Worm (Caenorhabditis elegans) whole organism, L4 larva: ENCODE results near the gene F48F7.6.

Experiments
- D1046.2 ChIP-seq: fragments of 200-800 bp; sonication (Bioruptor generic); IDR thresholded peaks from 2 replicates; pipeline ENCODE4 v1.3.6; 2022; ENCODE audit warnings: missing genetic modification characterization, missing compliant biosample characterization
- F10B5.3 ChIP-seq: sonication (generic microtip); optimal IDR thresholded peaks from 2 replicates; lab custom pipeline; 2016; ENCODE audit warnings: mild to moderate bottlenecking, missing genetic modification characterization, missing compliant biosample characterization
- F49E8.2 ChIP-seq: sonication (generic microtip); optimal IDR thresholded peaks from 2 replicates; lab custom pipeline; 2016; ENCODE audit warnings: missing compliant biosample characterization, mild to moderate bottlenecking, missing genetic modification characterization, borderline replicate concordance
- R02D3.7 ChIP-seq: fragments of 150-350 bp; sonication (generic microtip); optimal IDR thresholded peaks from 3 replicates; lab custom pipeline; 2014; ENCODE audit warnings: missing biosample characterization, missing genetic modification characterization
- T20F7.1 ChIP-seq: fragments of 200-800 bp; sonication (Bioruptor generic); optimal IDR thresholded peaks from 2 replicates; lab custom pipeline; 2018; ENCODE audit warnings: mild to moderate bottlenecking, missing genetic modification characterization, missing compliant biosample characterization
- T26A8.4 ChIP-seq: fragments of 200-800 bp; sonication (Bioruptor generic); IDR thresholded peaks from 2 replicates; pipeline ENCODE4 v1.3.6; 2022; ENCODE audit warnings: missing genetic modification characterization, missing compliant biosample characterization
- Y105C5A.15 ChIP-seq: fragments of 200-800 bp; sonication (Bioruptor generic); IDR thresholded peaks from 2 replicates; pipeline ENCODE4 v1.3.6; 2022; ENCODE audit warnings: missing genetic modification characterization, missing compliant biosample characterization
- Y5F2A.4 ChIP-seq: fragments of 200-800 bp; sonication (Bioruptor generic); optimal IDR thresholded peaks from 2 replicates; lab custom pipeline; 2018; ENCODE audit warnings: mild to moderate bottlenecking, missing genetic modification characterization, missing compliant biosample characterization
- Y75B8A.6 ChIP-seq: fragments of 200-800 bp; sonication (Bioruptor generic); IDR thresholded peaks from 2 replicates; pipeline ENCODE4 v1.3.6; 2022; ENCODE audit warnings: missing genetic modification reagents, missing genetic modification characterization, missing compliant biosample characterization
- ZK546.5 ChIP-seq, 2 experiments: sonication (generic microtip); optimal IDR thresholded peaks; 2 replicates each; lab custom pipeline; 2017; ENCODE audit warnings: missing biosample characterization in 2 of 2, missing genetic modification characterization in 2 of 2
- attf-4 ChIP-seq: sonication (generic microtip); optimal IDR thresholded peaks from 3 replicates; lab custom pipeline; 2017; ENCODE audit warnings: missing biosample characterization, missing genetic modification characterization
- ceh-20 ChIP-seq: fragments of 200-800 bp; sonication (Bioruptor generic); IDR thresholded peaks from 2 replicates; pipeline ENCODE4 v1.3.6; 2022; ENCODE audit warnings: missing genetic modification reagents, missing genetic modification characterization, missing compliant biosample characterization
- ceh-32 ChIP-seq: sonication (generic microtip); optimal IDR thresholded peaks from 2 replicates; lab custom pipeline; 2016; ENCODE audit warnings: mild to moderate bottlenecking, missing genetic modification characterization, missing compliant biosample characterization; ENCODE audit not compliant: poor library complexity
- ceh-82 ChIP-seq: sonication (generic microtip); optimal IDR thresholded peaks from 2 replicates; lab custom pipeline; 2017; ENCODE audit warnings: missing biosample characterization, missing genetic modification characterization
- ces-1 ChIP-seq: fragments of 150-350 bp; sonication (generic microtip); optimal IDR thresholded peaks from 4 replicates; lab custom pipeline; 2014; ENCODE audit warnings: missing biosample characterization, missing genetic modification reagents, missing genetic modification characterization
- ctbp-1 ChIP-seq: fragments of 200-800 bp; sonication (Bioruptor generic); IDR thresholded peaks from 2 replicates; pipeline ENCODE4 v1.3.6; 2022; ENCODE audit warnings: missing genetic modification reagents, missing genetic modification characterization, missing compliant biosample characterization
- dmd-9 ChIP-seq: fragments of 200-800 bp; sonication (Bioruptor generic); IDR thresholded peaks from 2 replicates; pipeline ENCODE4 v1.3.6; 2022; ENCODE audit warnings: missing genetic modification reagents, missing genetic modification characterization, missing compliant biosample characterization
- duxl-1 ChIP-seq: sonication (generic microtip); optimal IDR thresholded peaks from 2 replicates; lab custom pipeline; 2016; ENCODE audit warnings: mild to moderate bottlenecking, missing genetic modification characterization, moderate library complexity, missing compliant biosample characterization; ENCODE audit not compliant: poor library complexity
- dve-1 ChIP-seq: sonication (generic microtip); optimal IDR thresholded peaks from 2 replicates; lab custom pipeline; 2017; ENCODE audit warnings: antibody characterized with exemption, mild to moderate bottlenecking, missing genetic modification characterization, missing compliant biosample characterization; ENCODE audit not compliant: insufficient read depth
- egl-27 ChIP-seq: sonication (generic microtip); optimal IDR thresholded peaks from 3 replicates; lab custom pipeline; 2017; ENCODE audit warnings: missing biosample characterization, missing genetic modification reagents, missing genetic modification characterization
- egl-43 ChIP-seq: fragments of 200-800 bp; sonication (Bioruptor generic); IDR thresholded peaks from 2 replicates; pipeline ENCODE4 v1.3.6; 2022; ENCODE audit warnings: missing genetic modification reagents, missing genetic modification characterization, missing compliant biosample characterization
- fkh-10 ChIP-seq: fragments of 150-350 bp; optimal IDR thresholded peaks from 2 replicates; lab custom pipeline; 2014; ENCODE audit warnings: missing biosample characterization, missing genetic modification reagents, missing genetic modification characterization
- fos-1 ChIP-seq: fragments of 150-350 bp; optimal IDR thresholded peaks from 2 replicates; lab custom pipeline; 2014; ENCODE audit warnings: missing biosample characterization, missing genetic modification characterization
- gei-8 ChIP-seq: fragments of 200-800 bp; sonication (Bioruptor generic); optimal IDR thresholded peaks from 2 replicates; lab custom pipeline; 2018; ENCODE audit warnings: mild to moderate bottlenecking, missing genetic modification characterization, missing compliant biosample characterization
- lim-7 ChIP-seq: fragments of 200-800 bp; sonication (Bioruptor generic); IDR thresholded peaks from 2 replicates; pipeline ENCODE4 v1.3.6; 2022; ENCODE audit warnings: missing genetic modification characterization, missing compliant biosample characterization
- lin-29 ChIP-seq: fragments of 200-800 bp; sonication (Bioruptor generic); IDR thresholded peaks from 2 replicates; pipeline ENCODE4 v1.3.6; 2022; ENCODE audit warnings: missing genetic modification reagents, missing genetic modification characterization, missing compliant biosample characterization
- lin-38 ChIP-seq: fragments of 200-800 bp; sonication (Bioruptor generic); IDR thresholded peaks from 2 replicates; pipeline ENCODE4 v1.3.6; 2022; ENCODE audit warnings: missing genetic modification reagents, missing genetic modification characterization, missing compliant biosample characterization
- madf-9 ChIP-seq: fragments of 200-800 bp; sonication (Bioruptor generic); conservative IDR thresholded peaks from 2 replicates; pipeline ENCODE4 v1.3.6; 2022; ENCODE audit warnings: missing genetic modification reagents, missing genetic modification characterization, missing compliant biosample characterization
- mdl-1 ChIP-seq, 2 experiments: fragments of 150-350 bp in 1 of 2; sonication (generic microtip) in 1 of 2; optimal IDR thresholded peaks; 2 replicates each; lab custom pipeline; 2014 to 2017; ENCODE audit warnings: missing biosample characterization in 2 of 2, missing genetic modification characterization in 2 of 2
- mdt-29 ChIP-seq: fragments of 200-800 bp; sonication (Bioruptor generic); IDR thresholded peaks from 2 replicates; pipeline ENCODE4 v1.3.6; 2022; ENCODE audit warnings: missing genetic modification reagents, missing genetic modification characterization, missing compliant biosample characterization
- mep-1 ChIP-seq: fragments of 150-350 bp; sonication (generic microtip); optimal IDR thresholded peaks from 3 replicates; lab custom pipeline; 2014; ENCODE audit warnings: missing biosample characterization, missing genetic modification characterization
- mes-2 ChIP-seq: sonication (generic microtip); optimal IDR thresholded peaks from 2 replicates; lab custom pipeline; 2016; ENCODE audit warnings: missing genotype, mild to moderate bottlenecking, missing genetic modification characterization, missing compliant biosample characterization; ENCODE audit not compliant: poor library complexity, severe bottlenecking
- mxl-2 ChIP-seq: fragments of 200-800 bp; sonication (Bioruptor generic); conservative IDR thresholded peaks from 2 replicates; pipeline ENCODE4 v1.3.6; 2022; ENCODE audit warnings: missing genetic modification reagents, missing genetic modification characterization, missing compliant biosample characterization
- nhr-102 ChIP-seq: sonication (generic microtip); optimal IDR thresholded peaks from 2 replicates; lab custom pipeline; 2016; ENCODE audit warnings: mild to moderate bottlenecking, missing genetic modification characterization, moderate library complexity, missing compliant biosample characterization
- nhr-11 ChIP-seq: fragments of 150-350 bp; optimal IDR thresholded peaks from 2 replicates; lab custom pipeline; 2014; ENCODE audit warnings: missing biosample characterization, missing genetic modification characterization
- nhr-237 ChIP-seq: sonication (generic microtip); optimal IDR thresholded peaks from 2 replicates; lab custom pipeline; 2017; ENCODE audit warnings: missing biosample characterization, missing genetic modification characterization
- nhr-25 ChIP-seq: sonication (generic microtip); optimal IDR thresholded peaks from 2 replicates; lab custom pipeline; 2017; ENCODE audit warnings: missing genetic modification characterization, mild to moderate bottlenecking, missing compliant biosample characterization, antibody characterized with exemption, moderate library complexity, borderline replicate concordance; ENCODE audit not compliant: insufficient read depth
- nhr-41 ChIP-seq: fragments of 200-800 bp; sonication (Bioruptor generic); IDR thresholded peaks from 2 replicates; pipeline ENCODE4 v1.3.6; 2022; ENCODE audit warnings: missing genetic modification reagents, missing genetic modification characterization, missing compliant biosample characterization
- nhr-42 ChIP-seq: fragments of 200-800 bp; sonication (Bioruptor generic); IDR thresholded peaks from 2 replicates; pipeline ENCODE4 v1.3.6; 2022; ENCODE audit warnings: missing genetic modification characterization, missing compliant biosample characterization
- nhr-48 ChIP-seq: sonication (generic microtip); optimal IDR thresholded peaks from 2 replicates; lab custom pipeline; 2016; ENCODE audit warnings: mild to moderate bottlenecking, missing genetic modification characterization, missing compliant biosample characterization
- nhr-6 ChIP-seq: fragments of 150-350 bp; optimal IDR thresholded peaks from 2 replicates; lab custom pipeline; 2014; ENCODE audit warnings: missing biosample characterization, missing genetic modification characterization
- nhr-76 ChIP-seq: fragments of 150-350 bp; optimal IDR thresholded peaks from 2 replicates; lab custom pipeline; 2014; ENCODE audit warnings: missing biosample characterization, missing genetic modification characterization
- set-16 ChIP-seq: fragments of 200-800 bp; sonication (Bioruptor generic); IDR thresholded peaks from 2 replicates; pipeline ENCODE4 v1.3.6; 2022; ENCODE audit warnings: missing genetic modification reagents, missing genetic modification characterization, missing compliant biosample characterization
- snpc-1.2 ChIP-seq: fragments of 200-800 bp; sonication (Bioruptor generic); IDR thresholded peaks from 2 replicates; pipeline ENCODE4 v1.3.6; 2022; ENCODE audit warnings: missing genetic modification reagents, missing genetic modification characterization, missing compliant biosample characterization
- spr-1 ChIP-seq: sonication (generic microtip); optimal IDR thresholded peaks from 2 replicates; lab custom pipeline; 2016; ENCODE audit warnings: mild to moderate bottlenecking, missing genetic modification characterization, missing compliant biosample characterization
- tra-1 ChIP-seq: fragments of 200-800 bp; sonication (Bioruptor generic); IDR thresholded peaks from 2 replicates; pipeline ENCODE4 v1.3.6; 2022; ENCODE audit warnings: missing genetic modification reagents, missing genetic modification characterization, missing compliant biosample characterization
- unc-62 ChIP-seq, 3 experiments: fragments of 150-350 bp in 1 of 3; sonication (generic microtip); optimal IDR thresholded peaks in 2 of 3; peaks in 1 of 3; 1 replicate in 1 of 3; 2 replicates in 2 of 3; lab custom pipeline; 2014 to 2017; ENCODE audit warnings: missing biosample characterization in 3 of 3, missing genetic modification characterization in 3 of 3, missing genetic modification reagents in 3 of 3, missing genotype in 1 of 3
- zag-1 ChIP-seq: fragments of 150-350 bp; optimal IDR thresholded peaks from 2 replicates; lab custom pipeline; 2014; ENCODE audit warnings: missing biosample characterization, missing genetic modification characterization
- zfp-3 ChIP-seq: fragments of 200-800 bp; sonication (Bioruptor generic); conservative IDR thresholded peaks from 2 replicates; pipeline ENCODE4 v1.3.6; 2022; ENCODE audit warnings: missing genetic modification reagents, missing genetic modification characterization, missing compliant biosample characterization
- ztf-11 ChIP-seq: fragments of 150-350 bp; optimal IDR thresholded peaks from 2 replicates; lab custom pipeline; 2014; ENCODE audit warnings: missing biosample characterization, missing genetic modification characterization
- ztf-7 ChIP-seq: fragments of 150-350 bp; optimal IDR thresholded peaks from 2 replicates; lab custom pipeline; 2014; ENCODE audit warnings: missing biosample characterization, missing genetic modification characterization

F48F7.6 gene

ce11 chrX:13945524-13945923, 32.1 kb upstream of the F48F7.6 start (continued):
- no peak for TF ChIP-seq ces-1 (GFP tag; lab: Kevin White, UChicago)
- TF ChIP-seq nhr-76 (tag; lab: Kevin White, UChicago): no peak
- TF ChIP-seq lin-29 (GFP tag; lab: Robert Waterston, UW): no peak
- no peak for TF ChIP-seq zag-1 (tag; lab: Kevin White, UChicago)
- no peak for TF ChIP-seq nhr-25
- peak; percentile 40; the same call in 1 of the 2 replicates for TF ChIP-seq madf-9 (GFP tag; lab: Robert Waterston, UW)
- TF ChIP-seq ztf-11 (tag; lab: Kevin White, UChicago): no peak
- TF ChIP-seq R02D3.7 (tag; lab: Kevin White, UChicago): no peak
- TF ChIP-seq nhr-42 (GFP tag; lab: Robert Waterston, UW): no peak
- TF ChIP-seq ZK546.5 (tag; optimal IDR thresholded peaks at IDR 0.05; lab: Kevin White, UChicago): no peak
- no peak for TF ChIP-seq T20F7.1 (GFP tag; lab: Kevin White, UChicago)
- peak; percentile 2 for TF ChIP-seq F10B5.3
- TF ChIP-seq attf-4 (tag; lab: Kevin White, UChicago): no peak
- TF ChIP-seq F49E8.2 (tag; lab: Kevin White, UChicago): no peak
- peak; percentile 81; the same call in 1 of the 2 replicates for TF ChIP-seq ctbp-1 (GFP tag; lab: Robert Waterston, UW)
- no peak for TF ChIP-seq D1046.2
- TF ChIP-seq egl-27 (tag; lab: Kevin White, UChicago): no peak
- TF ChIP-seq ztf-7: no peak
- no peak for TF ChIP-seq nhr-41 (GFP tag; lab: Robert Waterston, UW)
- TF ChIP-seq gei-8 (GFP tag; lab: Kevin White, UChicago): no peak
- peak; percentile 72 for TF ChIP-seq mes-2 (tag; lab: Kevin White, UChicago)
- TF ChIP-seq dve-1 (tag; lab: Kevin White, UChicago): peak; percentile 45
- TF ChIP-seq nhr-237 (tag; lab: Kevin White, UChicago): no peak
- no peak for TF ChIP-seq lin-38 (GFP tag; lab: Robert Waterston, UW)
- no peak for TF ChIP-seq Y105C5A.15 (GFP tag; lab: Robert Waterston, UW)
- no peak for TF ChIP-seq dmd-9 (GFP tag; lab: Robert Waterston, UW)
- 0 out of 2 replicates have a peak, but pooled peaks have one; percentile 49 for TF ChIP-seq tra-1 (GFP tag; lab: Robert Waterston, UW)
- TF ChIP-seq Y5F2A.4 (GFP tag; lab: Kevin White, UChicago): no peak
- peak; percentile 73 for TF ChIP-seq mep-1 (tag; lab: Kevin White, UChicago)
- no peak for TF ChIP-seq nhr-102
- TF ChIP-seq Y75B8A.6 (GFP tag; lab: Robert Waterston, UW): no peak
- TF ChIP-seq zfp-3 (GFP tag; lab: Robert Waterston, UW): no peak
- no peak for TF ChIP-seq fos-1 (tag; lab: Kevin White, UChicago)
- peak; percentile 64 for TF ChIP-seq set-16 (GFP tag; lab: Robert Waterston, UW)
- peak; percentile 9 for TF ChIP-seq duxl-1 (tag; lab: Kevin White, UChicago)
- peak; percentile 62 for TF ChIP-seq nhr-11
- TF ChIP-seq nhr-48 (tag; lab: Kevin White, UChicago): peak; percentile 28
- TF ChIP-seq ceh-20 (GFP tag; lab: Robert Waterston, UW): peak; percentile 74
- peak; percentile 43; the same call in 1 of the 2 replicates for TF ChIP-seq T26A8.4 (GFP tag; lab: Robert Waterston, UW)
- TF ChIP-seq lim-7 (GFP tag; lab: Robert Waterston, UW): no peak
- TF ChIP-seq mxl-2 (GFP tag; lab: Robert Waterston, UW): no peak
- no peak for TF ChIP-seq ceh-82
- no peak for TF ChIP-seq snpc-1.2 (GFP tag; lab: Robert Waterston, UW)
- no peak for TF ChIP-seq ceh-32
- peak in 1 of 2 experiments; percentile 93 for TF ChIP-seq unc-62 (GFP tag; optimal IDR thresholded peaks at IDR 0.05 in 1 of 2; lab: Kevin White, UChicago)
- no peak for TF ChIP-seq unc-62 (tag; optimal IDR thresholded peaks at IDR 0.05; lab: Kevin White, UChicago)
- peak; percentile 62 to 87 for TF ChIP-seq mdl-1 (tag; optimal IDR thresholded peaks at IDR 0.05; lab: Kevin White, UChicago)
- TF ChIP-seq spr-1 (tag; lab: Kevin White, UChicago): no peak
- TF ChIP-seq fkh-10 (GFP tag; lab: Kevin White, UChicago): peak; percentile 68
- TF ChIP-seq mdt-29: no peak
- peak; percentile 64 for TF ChIP-seq nhr-6 (tag; lab: Kevin White, UChicago)
- TF ChIP-seq egl-43: peak; percentile 82
